Fruit fly (Drosophila melanogaster) whole organism, embryonic: ENCODE data around the gene CG43273.
A peak's percentile ranks its signal among the peaks of the same experiment; 100 is the strongest.

Source experiments
- Asciz ChIP-seq: fragments of 200-800 bp; sonication (Bioruptor generic); optimal IDR thresholded peaks from 2 replicates; lab custom pipeline; 2017; ENCODE audit warnings: missing biosample characterization, mild to moderate bottlenecking, missing genetic modification characterization, missing genetic modification reagents
- Atf6 ChIP-seq: fragments of 200-800 bp; sonication (Bioruptor generic); IDR thresholded peaks from 2 replicates; pipeline ENCODE4 v1.3.6; 2022; ENCODE audit warnings: missing biosample characterization, missing genetic modification characterization
- B-H2 ChIP-seq: fragments of 200-800 bp; sonication (Bioruptor generic); optimal IDR thresholded peaks from 2 replicates; lab custom pipeline; 2018; ENCODE audit warnings: missing biosample characterization, mild to moderate bottlenecking, missing genetic modification characterization
- CG10565 ChIP-seq: fragments of 200-800 bp; sonication (Bioruptor generic); optimal IDR thresholded peaks from 3 replicates; lab custom pipeline; 2016; ENCODE audit warnings: missing biosample characterization, mild to moderate bottlenecking, missing genetic modification characterization
- CG11723 ChIP-seq: fragments of 200-800 bp; sonication (Bioruptor generic); optimal IDR thresholded peaks from 2 replicates; lab custom pipeline; 2017; ENCODE audit warnings: missing biosample characterization, mild to moderate bottlenecking, missing genetic modification characterization
- CG13424 ChIP-seq: fragments of 200-800 bp; sonication (Bioruptor generic); optimal IDR thresholded peaks from 2 replicates; lab custom pipeline; 2019; ENCODE audit warnings: missing biosample characterization, mild to moderate bottlenecking, missing genetic modification characterization, moderate library complexity
- CG13894 ChIP-seq: fragments of 200-800 bp; sonication (Bioruptor generic); optimal IDR thresholded peaks from 3 replicates; lab custom pipeline; 2018; ENCODE audit warnings: missing biosample characterization, mild to moderate bottlenecking, missing genetic modification characterization, moderate library complexity
- CG14860 ChIP-seq: fragments of 200-800 bp; sonication (Bioruptor generic); IDR thresholded peaks from 3 replicates; pipeline ENCODE4 v1.3.6; 2022; ENCODE audit warnings: missing biosample characterization, missing genetic modification characterization; ENCODE audit not compliant: partially characterized antibody
- CG15011 ChIP-seq: fragments of 200-800 bp; sonication (Bioruptor generic); optimal IDR thresholded peaks from 3 replicates; lab custom pipeline; 2018; ENCODE audit warnings: missing biosample characterization, mild to moderate bottlenecking, missing genetic modification characterization
- CG15696 ChIP-seq: fragments of 200-800 bp; sonication (Bioruptor generic); optimal IDR thresholded peaks from 2 replicates; lab custom pipeline; 2019; ENCODE audit warnings: missing biosample characterization, mild to moderate bottlenecking, missing genetic modification characterization, moderate library complexity
- CG1647 ChIP-seq: fragments of 200-800 bp; sonication (Bioruptor generic); optimal IDR thresholded peaks from 3 replicates; lab custom pipeline; 2016; ENCODE audit warnings: missing biosample characterization, missing genetic modification characterization
- CG16779 ChIP-seq: fragments of 200-800 bp; sonication (Bioruptor generic); IDR thresholded peaks from 2 replicates; pipeline ENCODE4 v1.3.6; 2022; ENCODE audit warnings: missing biosample characterization, missing genetic modification characterization
- CG16813 ChIP-seq: fragments of 200-800 bp; sonication (Bioruptor generic); IDR thresholded peaks from 3 replicates; pipeline ENCODE4 v1.3.6; 2022; ENCODE audit warnings: missing biosample characterization, missing genetic modification characterization; ENCODE audit not compliant: partially characterized antibody
- CG17568 ChIP-seq: fragments of 200-800 bp; sonication (Bioruptor generic); optimal IDR thresholded peaks from 2 replicates; lab custom pipeline; 2018; ENCODE audit warnings: missing biosample characterization, mild to moderate bottlenecking, missing genetic modification characterization, moderate library complexity
- CG18599 ChIP-seq: fragments of 200-800 bp; sonication (Bioruptor generic); optimal IDR thresholded peaks from 3 replicates; lab custom pipeline; 2017; ENCODE audit warnings: missing biosample characterization, missing genetic modification characterization, mild to moderate bottlenecking, moderate library complexity, missing genetic modification reagents
- CG2678 ChIP-seq: fragments of 200-800 bp; sonication (Bioruptor generic); optimal IDR thresholded peaks from 3 replicates; lab custom pipeline; 2019; ENCODE audit warnings: missing biosample characterization, mild to moderate bottlenecking, missing genetic modification characterization, moderate library complexity
- CG2875 ChIP-seq: fragments of 200-800 bp; sonication (Bioruptor generic); optimal IDR thresholded peaks from 2 replicates; lab custom pipeline; 2017; ENCODE audit warnings: missing biosample characterization, mild to moderate bottlenecking, missing genetic modification characterization, missing genetic modification reagents
- CG31365 ChIP-seq: fragments of 200-800 bp; sonication (Bioruptor generic); optimal IDR thresholded peaks from 2 replicates; lab custom pipeline; 2018; ENCODE audit warnings: missing biosample characterization, mild to moderate bottlenecking, missing genetic modification characterization
- CG9817 ChIP-seq: fragments of 200-800 bp; sonication (Bioruptor generic); optimal IDR thresholded peaks from 2 replicates; lab custom pipeline; 2018; ENCODE audit warnings: missing biosample characterization, mild to moderate bottlenecking, missing genetic modification characterization, moderate library complexity
- CkIIα-i1 ChIP-seq: fragments of 200-800 bp; sonication (Bioruptor generic); IDR thresholded peaks from 2 replicates; pipeline ENCODE4 v1.3.6; 2022; ENCODE audit warnings: missing biosample characterization, missing genetic modification characterization
- D19B ChIP-seq: fragments of 200-800 bp; sonication (Bioruptor generic); optimal IDR thresholded peaks from 2 replicates; lab custom pipeline; 2017; ENCODE audit warnings: missing biosample characterization, mild to moderate bottlenecking, missing genetic modification characterization
- Gsc ChIP-seq: fragments of 200-800 bp; sonication (Bioruptor generic); IDR thresholded peaks from 2 replicates; pipeline ENCODE4 v1.3.6; 2022; ENCODE audit warnings: missing biosample characterization, missing genetic modification characterization
- HLH4C ChIP-seq: fragments of 200-800 bp; sonication (Bioruptor generic); IDR thresholded peaks from 3 replicates; pipeline ENCODE4 v1.3.6; 2022; ENCODE audit warnings: missing biosample characterization, missing genetic modification characterization; ENCODE audit not compliant: partially characterized antibody
- Hr3 ChIP-seq: fragments of 200-800 bp; sonication (Bioruptor generic); optimal IDR thresholded peaks from 3 replicates; lab custom pipeline; 2016; ENCODE audit warnings: missing biosample characterization, missing genetic modification characterization
- MBD-R2 ChIP-seq: fragments of 200-800 bp; sonication (Bioruptor generic); IDR thresholded peaks from 2 replicates; pipeline ENCODE4 v1.3.6; 2022; ENCODE audit warnings: missing biosample characterization, missing genetic modification characterization
- Max ChIP-seq: fragments of 200-800 bp; sonication (Bioruptor generic); optimal IDR thresholded peaks from 2 replicates; lab custom pipeline; 2016; ENCODE audit warnings: missing biosample characterization, mild to moderate bottlenecking, missing genetic modification characterization
- NFAT ChIP-seq: fragments of 200-800 bp; sonication (Bioruptor generic); IDR thresholded peaks from 2 replicates; pipeline ENCODE4 v1.3.6; 2022; ENCODE audit warnings: missing biosample characterization, missing genetic modification characterization
- Rfx ChIP-seq: fragments of 200-800 bp; sonication (Bioruptor generic); IDR thresholded peaks from 2 replicates; pipeline ENCODE4 v1.3.6; 2022; ENCODE audit warnings: missing biosample characterization, missing genetic modification characterization
- Taf1 ChIP-seq: fragments of 200-800 bp; sonication (Bioruptor generic); IDR thresholded peaks from 2 replicates; pipeline ENCODE4 v1.3.6; 2022; ENCODE audit warnings: missing biosample characterization, missing genetic modification characterization
- aop ChIP-seq: fragments of 200-800 bp; sonication (Bioruptor generic); IDR thresholded peaks from 2 replicates; pipeline ENCODE4 v1.3.6; 2022; ENCODE audit warnings: missing biosample characterization, missing genetic modification characterization
- ap ChIP-seq: fragments of 200-800 bp; sonication (Bioruptor generic); IDR thresholded peaks from 2 replicates; pipeline ENCODE4 v1.3.6; 2022; ENCODE audit warnings: missing biosample characterization, missing genetic modification characterization
- ara ChIP-seq: fragments of 200-800 bp; sonication (Bioruptor generic); IDR thresholded peaks from 2 replicates; pipeline ENCODE4 v1.3.6; 2022; ENCODE audit warnings: missing biosample characterization, missing genetic modification characterization
- ash1 ChIP-seq: fragments of 200-800 bp; sonication (Bioruptor generic); optimal IDR thresholded peaks from 2 replicates; lab custom pipeline; 2018; ENCODE audit warnings: missing biosample characterization, mild to moderate bottlenecking, missing genetic modification characterization
- az2 ChIP-seq: fragments of 200-800 bp; sonication (Bioruptor generic); optimal IDR thresholded peaks from 3 replicates; lab custom pipeline; 2016; ENCODE audit warnings: missing biosample characterization, missing genetic modification characterization
- br ChIP-seq: fragments of >200 bp; optimal IDR thresholded peaks from 2 replicates; lab custom pipeline; 2017
- cato ChIP-seq: fragments of 200-800 bp; sonication (Bioruptor generic); optimal IDR thresholded peaks from 2 replicates; lab custom pipeline; 2016; ENCODE audit warnings: missing biosample characterization, missing genetic modification characterization, borderline replicate concordance
- chn ChIP-seq: fragments of 200-800 bp; sonication (Bioruptor generic); optimal IDR thresholded peaks from 2 replicates; lab custom pipeline; 2016; ENCODE audit warnings: missing biosample characterization, missing genetic modification characterization
- croc ChIP-seq: fragments of 200-800 bp; sonication (Bioruptor generic); conservative IDR thresholded peaks from 3 replicates; pipeline ENCODE4 v1.3.6; 2022; ENCODE audit warnings: missing biosample characterization, missing genetic modification characterization
- eve ChIP-seq, 2 experiments: fragments of >200 bp; optimal IDR thresholded peaks; 2 replicates each; lab custom pipeline; 2017; ENCODE audit warnings: missing biosample characterization in 2 of 2, missing genetic modification characterization in 2 of 2
- grau ChIP-seq: fragments of 200-800 bp; optimal IDR thresholded peaks from 3 replicates; lab custom pipeline; 2019; ENCODE audit warnings: missing biosample characterization, mild to moderate bottlenecking, missing genetic modification characterization, moderate library complexity
- her ChIP-seq: fragments of 200-800 bp; sonication (Bioruptor generic); optimal IDR thresholded peaks from 2 replicates; lab custom pipeline; 2016; ENCODE audit warnings: missing biosample characterization, missing genetic modification characterization
- jigr1 ChIP-seq: fragments of 200-800 bp; sonication (Bioruptor generic); IDR thresholded peaks from 3 replicates; pipeline ENCODE4 v1.3.6; 2022; ENCODE audit warnings: missing biosample characterization, missing genetic modification characterization
- lilli ChIP-seq: fragments of 200-800 bp; sonication (Bioruptor generic); optimal IDR thresholded peaks from 3 replicates; lab custom pipeline; 2016; ENCODE audit warnings: missing biosample characterization, missing genetic modification characterization
- lola ChIP-seq, 3 experiments: fragments of >200 bp in 2 of 3; fragments of 200-800 bp in 1 of 3; sonication (Bioruptor generic) in 1 of 3; optimal IDR thresholded peaks; 2 replicates each; lab custom pipeline; 2017 to 2019; ENCODE audit warnings: missing biosample characterization in 3 of 3, missing genetic modification characterization in 3 of 3, mild to moderate bottlenecking in 1 of 3, moderate library complexity in 1 of 3
- maf-S ChIP-seq: fragments of 200-800 bp; sonication (Bioruptor generic); optimal IDR thresholded peaks from 2 replicates; lab custom pipeline; 2016; ENCODE audit warnings: missing biosample characterization, missing genetic modification characterization
- mirr ChIP-seq: fragments of 200-800 bp; sonication (Bioruptor generic); optimal IDR thresholded peaks from 3 replicates; lab custom pipeline; 2018; ENCODE audit warnings: missing biosample characterization, mild to moderate bottlenecking, missing genetic modification characterization
- nerfin-2 ChIP-seq: fragments of 200-800 bp; sonication (Bioruptor generic); IDR thresholded peaks from 2 replicates; pipeline ENCODE4 v1.3.6; 2022; ENCODE audit warnings: missing biosample characterization, missing genetic modification characterization; ENCODE audit not compliant: partially characterized antibody
- pho ChIP-seq: fragments of 200-800 bp; sonication (Bioruptor generic); optimal IDR thresholded peaks from 2 replicates; lab custom pipeline; 2016; ENCODE audit warnings: missing biosample characterization, missing genetic modification characterization
- pros ChIP-seq: fragments of 200-800 bp; sonication (Bioruptor generic); optimal IDR thresholded peaks from 3 replicates; lab custom pipeline; 2019; ENCODE audit warnings: missing biosample characterization, mild to moderate bottlenecking, missing genetic modification characterization, moderate library complexity
- sens-2 ChIP-seq: fragments of 200-800 bp; sonication (Bioruptor generic); IDR thresholded peaks from 2 replicates; pipeline ENCODE4 v1.3.6; 2022; ENCODE audit warnings: missing biosample characterization, missing genetic modification characterization
- stc ChIP-seq: fragments of 200-800 bp; sonication (Bioruptor generic); IDR thresholded peaks from 2 replicates; pipeline ENCODE4 v1.3.6; 2022; ENCODE audit warnings: missing biosample characterization, missing genetic modification characterization

CG43273 gene

DNA sequence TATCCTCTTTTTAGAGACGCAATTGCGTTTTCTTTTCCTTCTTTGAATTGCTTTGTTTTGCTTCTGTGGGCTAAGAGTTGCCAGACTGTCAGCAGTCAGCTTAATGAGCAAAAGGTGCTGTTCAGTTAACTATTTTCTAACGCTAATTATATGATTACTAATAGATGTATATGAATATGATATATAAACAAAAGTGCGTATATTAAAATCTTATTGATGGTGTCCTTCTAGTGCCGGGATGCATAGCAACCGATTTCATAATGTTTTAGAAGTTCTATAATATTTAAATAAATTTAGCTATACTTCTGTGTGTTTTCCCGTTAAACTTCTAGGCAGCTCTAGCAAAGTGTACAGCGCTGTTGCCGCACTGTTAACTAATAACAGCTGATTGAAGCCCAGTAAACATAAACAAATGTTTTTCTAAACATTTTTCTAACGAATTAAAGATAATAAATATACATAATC is at the start of gene CG43273, which contains the start of gene Kaz (continued):
- TF ChIP-seq nerfin-2 (GFP tag; lab: Robert Waterston, UW) (no peak), ap (no peak), Atf6 (GFP tag; lab: Robert Waterston, UW) (no peak), sens-2 (no peak), Max (GFP tag; lab: Kevin White, UChicago) (peak; percentile 56), croc (GFP tag; lab: Robert Waterston, UW) (no peak), CG10565 (GFP tag; lab: Kevin White, UChicago) (no peak), CG2875 (GFP tag; lab: Kevin White, UChicago) (no peak), CG11723 (GFP tag; lab: Kevin White, UChicago) (no peak), lilli (GFP tag; lab: Kevin White, UChicago) (peak; percentile 73), CG18599 (GFP tag; lab: Kevin White, UChicago) (peak; percentile 67), Rfx (peak; percentile 73), CG15011 (GFP tag; lab: Kevin White, UChicago) (no peak), MBD-R2 (GFP tag; lab: Robert Waterston, UW) (peak; percentile 82), eve (GFP tag; optimal IDR thresholded peaks at IDR 0.05; lab: Kevin White, UChicago) (no peak), CG14860 (no peak), CG16813 (GFP tag; lab: Robert Waterston, UW) (no peak), ash1 (GFP tag; lab: Kevin White, UChicago) (no peak), CG16779 (GFP tag; lab: Robert Waterston, UW) (no peak), CG9817 (peak; percentile 73), Gsc (GFP tag; lab: Robert Waterston, UW) (no peak), B-H2 (no peak), CG17568 (GFP tag; lab: Kevin White, UChicago) (no peak), NFAT (no peak), CG13894 (tag; lab: Kevin White, UChicago) (no peak), mirr (GFP tag; lab: Kevin White, UChicago) (no peak), pros (no peak), lola (GFP tag; optimal IDR thresholded peaks at IDR 0.05; lab: Kevin White, UChicago) (peak in 1 of 3 experiments; percentile 65), chn (peak; percentile 17), stc (GFP tag; lab: Robert Waterston, UW) (0 out of 2 replicates have a peak, but pooled peaks have one; percentile 11), maf-S (GFP tag; lab: Kevin White, UChicago) (no peak), CG13424 (tag; lab: Kevin White, UChicago) (peak; percentile 77), cato (GFP tag; lab: Kevin White, UChicago) (peak; percentile 15), D19B (no peak), Hr3 (peak; percentile 48), br (lab: Kevin White, UChicago) (no peak), CG2678 (no peak), CG31365 (tag; lab: Kevin White, UChicago) (no peak), pho (GFP tag; lab: Kevin White, UChicago) (no peak), CG15696 (tag; lab: Kevin White, UChicago) (peak; percentile 67), jigr1 (no peak), Asciz (GFP tag; lab: Kevin White, UChicago) (no peak), az2 (peak; percentile 55), HLH4C (no peak), her (GFP tag; lab: Kevin White, UChicago) (no peak), aop (GFP tag; lab: Robert Waterston, UW) (no peak), grau (tag; lab: Kevin White, UChicago) (no peak), Taf1 (GFP tag; lab: Robert Waterston, UW) (no peak), ara (GFP tag; lab: Robert Waterston, UW) (no peak), CkIIα-i1 (GFP tag; lab: Robert Waterston, UW) (no peak), CG1647 (no peak)
